Worm (Caenorhabditis elegans) whole organism, L1 larva: ENCODE measurements around the gene VW02B12L.2.
"Not testable (repeated sequence)": the region's sequence is repeated elsewhere in the genome, so short reads cannot be mapped to it uniquely, and the experiment has no call there.

ENCODE experiments used
- mdl-1 ChIP-seq, 2 experiments: fragments of 150-350 bp; optimal IDR thresholded peaks; 2 replicates each; lab custom pipeline; 2014 to 2017; ENCODE audit warnings: missing biosample characterization in 2 of 2, missing genetic modification characterization in 2 of 2, inconsistent platforms in 1 of 2
- unc-62 ChIP-seq: fragments of 150-350 bp; optimal IDR thresholded peaks from 2 replicates; lab custom pipeline; 2014; ENCODE audit warnings: missing biosample characterization, missing genetic modification reagents, missing genetic modification characterization
- vab-15 ChIP-seq: sonication (generic microtip); optimal IDR thresholded peaks from 2 replicates; lab custom pipeline; 2017; ENCODE audit warnings: missing genotype, mild to moderate bottlenecking, missing genetic modification characterization, missing compliant biosample characterization

DNA sequence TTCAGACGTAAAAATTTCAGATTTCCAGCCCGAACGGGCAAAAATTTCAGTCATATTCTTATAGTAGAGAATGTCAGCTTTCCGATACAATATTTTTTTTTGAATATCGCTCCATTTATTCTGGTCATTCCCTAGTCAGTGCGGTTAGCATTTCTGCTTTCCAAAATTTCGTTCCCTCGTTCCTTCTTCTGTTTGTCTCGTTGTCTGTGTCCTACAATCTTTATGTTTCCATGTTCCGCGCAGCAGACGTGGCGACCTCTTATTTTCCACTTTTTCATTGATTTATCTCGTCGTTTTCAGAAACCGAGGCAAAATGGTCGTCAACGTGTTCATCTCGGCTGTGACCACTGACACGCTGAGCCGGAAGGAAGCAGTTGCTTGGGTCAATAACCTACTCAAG lies 2.3 kb upstream of the VW02B12L.2 start, which contains the start of gene ebp-2:
- not testable (repeated sequence) for TF ChIP-seq mdl-1 (tag; optimal IDR thresholded peaks at IDR 0.05; lab: Kevin White, UChicago); vab-15; unc-62 (GFP tag; lab: Kevin White, UChicago)
